Fruit fly (Drosophila melanogaster): ENCODE data around the gene Ag5r2.

Gene Ag5r2

dm6 chrX:14765737-14766253, 18.1 kb downstream of the Ag5r2 start, which contains the start of gene CG15890:
TSS of gene CG15890 (minus strand) at chrX:14765787.
- TF ChIP-seq topi (GFP tag; optimal IDR thresholded peaks at IDR 0.05) (peak; percentile 12), Ets96B (tag; optimal IDR thresholded peaks at IDR 0.05) (no peak), vri (GFP tag; optimal IDR thresholded peaks at IDR 0.05) (no peak), CG10631 (GFP tag; optimal IDR thresholded peaks at IDR 0.05) (no peak), cyc (GFP tag; optimal IDR thresholded peaks at IDR 0.05) (no peak), ss (GFP tag; optimal IDR thresholded peaks at IDR 0.05) (no peak), OdsH (GFP tag; optimal IDR thresholded peaks at IDR 0.05) (peak; percentile 18), CG3032 (tag; optimal IDR thresholded peaks at IDR 0.05) (no peak), achi (GFP tag; optimal IDR thresholded peaks at IDR 0.05) (no peak), dsx (GFP tag; optimal IDR thresholded peaks at IDR 0.05; ENCODE audit: poor library complexity, severe bottlenecking) (no peak), Eip75B (GFP tag; optimal IDR thresholded peaks at IDR 0.05) (no peak), CG32006 (GFP tag; optimal IDR thresholded peaks at IDR 0.05) (peak; percentile 47), acj6 (GFP tag; optimal IDR thresholded peaks at IDR 0.05) (peak; percentile 0), spab (GFP tag; optimal IDR thresholded peaks at IDR 0.05) (no peak), CG8319 (GFP tag; optimal IDR thresholded peaks at IDR 0.05) (no peak), fd59A (GFP tag; optimal IDR thresholded peaks at IDR 0.05) (no peak), Ets21C (GFP tag; optimal IDR thresholded peaks at IDR 0.05) (no peak), CG6792 (GFP tag; optimal IDR thresholded peaks at IDR 0.05) (peak; percentile 19), Met (GFP tag; optimal IDR thresholded peaks at IDR 0.05) (peak; percentile 8), CG6808 (GFP tag; optimal IDR thresholded peaks at IDR 0.05) (no peak), CG9139 (GFP tag; optimal IDR thresholded peaks at IDR 0.05) (no peak), svp (GFP tag) (peak; percentile 60), fd85E (GFP tag; optimal IDR thresholded peaks at IDR 0.05) (no peak), CG10669 (GFP tag; optimal IDR thresholded peaks at IDR 0.05) (no peak), Eip78C (GFP tag) (peak; percentile 74), CG4318 (GFP tag; optimal IDR thresholded peaks at IDR 0.05) (no peak), lz (GFP tag; optimal IDR thresholded peaks at IDR 0.05) (no peak), salr (GFP tag; optimal IDR thresholded peaks at IDR 0.05) (no peak), CG7368 (GFP tag; optimal IDR thresholded peaks at IDR 0.05) (no peak), CG15336 (GFP tag; IDR thresholded peaks at IDR 0.05) (no peak), eg (GFP tag; IDR thresholded peaks at IDR 0.05) (no peak), CG6163 (GFP tag; IDR thresholded peaks at IDR 0.05) (no peak), CG6276 (GFP tag; optimal IDR thresholded peaks at IDR 0.05) (no peak), fkh (GFP tag; optimal IDR thresholded peaks at IDR 0.05) (no peak), Sox102F (GFP tag; optimal IDR thresholded peaks at IDR 0.05) (no peak), Eip93F (GFP tag; optimal IDR thresholded peaks at IDR 0.05) (no peak), Smox (GFP tag; optimal IDR thresholded peaks at IDR 0.05) (no peak), CG34406 (GFP tag; optimal IDR thresholded peaks at IDR 0.05) (no peak), esn (GFP tag; optimal IDR thresholded peaks at IDR 0.05) (peak; percentile 30), Blimp-1 (GFP tag; optimal IDR thresholded peaks at IDR 0.05) (no peak)

DNA sequence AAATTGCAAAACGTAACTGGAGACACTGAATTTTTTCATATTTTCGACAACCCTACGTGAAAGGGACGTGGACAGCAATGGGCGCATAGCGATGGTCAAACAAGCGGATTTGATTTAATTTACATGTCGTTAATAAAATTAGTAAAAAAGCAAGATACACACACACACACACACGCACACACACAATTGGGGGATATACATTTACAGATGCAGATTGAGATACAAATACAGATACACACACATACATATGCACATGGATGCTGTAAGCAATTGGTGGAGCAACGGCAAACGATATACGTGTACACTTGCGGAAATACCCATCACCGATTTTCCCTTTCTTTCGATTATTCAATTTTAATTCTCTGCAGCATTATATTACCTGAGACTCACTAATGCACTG, 18.8 kb downstream of the Ag5r2 start:
- TF ChIP-seq CG11294 (GFP tag; IDR thresholded peaks at IDR 0.05), result no peak
- no peak for TF ChIP-seq CG8119 (GFP tag; IDR thresholded peaks at IDR 0.05)
- no peak for TF ChIP-seq CG6808 (GFP tag; optimal IDR thresholded peaks at IDR 0.05)
- no peak for TF ChIP-seq Ets21C (GFP tag; optimal IDR thresholded peaks at IDR 0.05)
- no peak for TF ChIP-seq eg (GFP tag; IDR thresholded peaks at IDR 0.05)
- TF ChIP-seq Blimp-1 (GFP tag; optimal IDR thresholded peaks at IDR 0.05), result no peak
- TF ChIP-seq CG10669 (GFP tag; optimal IDR thresholded peaks at IDR 0.05), result no peak
- no peak for TF ChIP-seq fd85E (GFP tag; optimal IDR thresholded peaks at IDR 0.05)
- TF ChIP-seq Hr39 (GFP tag; optimal IDR thresholded peaks at IDR 0.05), result no peak
- no peak for TF ChIP-seq CG1621 (tag; optimal IDR thresholded peaks at IDR 0.05)

Measured in whole organism, prepupa.